Worm (Caenorhabditis elegans): ENCODE measurements around the gene C55A6.4.

The C55A6.4 gene

DNA sequence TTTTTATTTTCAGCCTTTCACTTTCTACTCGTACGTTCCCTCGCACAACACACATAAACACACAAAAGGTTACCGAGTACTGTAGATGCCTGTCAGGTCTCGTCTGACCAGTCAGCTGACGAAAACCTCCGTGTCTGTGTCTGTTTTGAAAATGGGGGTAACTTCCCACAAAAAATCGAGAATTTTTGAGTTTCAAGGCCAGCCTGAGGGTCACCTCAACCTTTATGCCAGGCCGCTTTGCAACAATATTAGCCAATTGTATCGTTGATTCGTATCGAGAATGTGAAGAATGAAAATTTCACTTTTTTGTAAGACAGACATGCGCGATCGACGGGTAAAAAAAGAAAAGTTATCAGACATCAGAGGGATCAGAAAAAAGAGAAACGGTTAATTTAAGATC, 13.4 kb upstream of the C55A6.4 start:
- TF ChIP-seq nhr-43 (tag; optimal IDR thresholded peaks at IDR 0.05; ENCODE audit: poor library complexity, severe bottlenecking) (peak; percentile 10), nfya-1 (tag; optimal IDR thresholded peaks at IDR 0.05; ENCODE audit: insufficient read depth) (peak; percentile 1), ama-1 (optimal IDR thresholded peaks at IDR 0.05) (no peak), tbx-2 (tag; optimal IDR thresholded peaks at IDR 0.05) (peak; percentile 1), pha-4 (tag; optimal IDR thresholded peaks at IDR 0.05) (peak; percentile 48), nhr-23 (tag; optimal IDR thresholded peaks at IDR 0.05) (peak; percentile 66), elt-1 (tag; optimal IDR thresholded peaks at IDR 0.05) (peak; percentile 29), nhr-25 (tag; optimal IDR thresholded peaks at IDR 0.05) (peak; percentile 97), R02D3.7 (tag; optimal IDR thresholded peaks at IDR 0.05) (peak; percentile 6), ceh-16 (tag; optimal IDR thresholded peaks at IDR 0.05) (no peak), skn-1 (tag; optimal IDR thresholded peaks at IDR 0.05) (no peak), lin-39 (tag; optimal IDR thresholded peaks at IDR 0.05) (no peak), nhr-28 (tag; optimal IDR thresholded peaks at IDR 0.05) (no peak)

DNA sequence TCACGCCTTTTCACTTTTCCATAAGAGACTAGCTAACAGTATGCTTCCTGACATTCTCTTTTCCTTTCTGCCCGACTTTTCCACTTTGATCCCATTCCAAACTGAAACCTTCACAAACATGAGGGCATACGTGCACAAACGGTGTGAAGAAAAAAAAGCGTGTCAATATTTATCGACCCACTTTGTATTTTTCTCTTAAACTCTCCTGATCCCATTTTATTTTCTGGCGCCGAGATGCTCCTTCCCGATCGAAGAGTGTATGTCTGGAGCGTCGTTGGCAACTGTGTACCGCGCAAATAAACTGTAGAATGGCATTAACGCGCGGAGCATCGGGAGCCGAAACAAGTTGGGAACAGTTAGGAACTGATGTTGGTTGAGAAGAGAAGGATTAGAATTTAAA, 11.9 kb upstream of the C55A6.4 start:
- TF ChIP-seq ama-1 (optimal IDR thresholded peaks at IDR 0.05), result no peak
- TF ChIP-seq lsy-12 (tag; optimal IDR thresholded peaks at IDR 0.05), result no peak
- TF ChIP-seq R02D3.7 (tag; optimal IDR thresholded peaks at IDR 0.05), result no peak
- peak; percentile 99 for TF ChIP-seq pha-4 (tag; optimal IDR thresholded peaks at IDR 0.05)
- TF ChIP-seq snpc-4 (tag; optimal IDR thresholded peaks at IDR 0.05), result no peak
- no peak for TF ChIP-seq mdl-1 (tag; optimal IDR thresholded peaks at IDR 0.05)
- TF ChIP-seq nhr-25 (tag; optimal IDR thresholded peaks at IDR 0.05), result no peak
- no peak for TF ChIP-seq daf-12 (tag; optimal IDR thresholded peaks at IDR 0.05)

DNA sequence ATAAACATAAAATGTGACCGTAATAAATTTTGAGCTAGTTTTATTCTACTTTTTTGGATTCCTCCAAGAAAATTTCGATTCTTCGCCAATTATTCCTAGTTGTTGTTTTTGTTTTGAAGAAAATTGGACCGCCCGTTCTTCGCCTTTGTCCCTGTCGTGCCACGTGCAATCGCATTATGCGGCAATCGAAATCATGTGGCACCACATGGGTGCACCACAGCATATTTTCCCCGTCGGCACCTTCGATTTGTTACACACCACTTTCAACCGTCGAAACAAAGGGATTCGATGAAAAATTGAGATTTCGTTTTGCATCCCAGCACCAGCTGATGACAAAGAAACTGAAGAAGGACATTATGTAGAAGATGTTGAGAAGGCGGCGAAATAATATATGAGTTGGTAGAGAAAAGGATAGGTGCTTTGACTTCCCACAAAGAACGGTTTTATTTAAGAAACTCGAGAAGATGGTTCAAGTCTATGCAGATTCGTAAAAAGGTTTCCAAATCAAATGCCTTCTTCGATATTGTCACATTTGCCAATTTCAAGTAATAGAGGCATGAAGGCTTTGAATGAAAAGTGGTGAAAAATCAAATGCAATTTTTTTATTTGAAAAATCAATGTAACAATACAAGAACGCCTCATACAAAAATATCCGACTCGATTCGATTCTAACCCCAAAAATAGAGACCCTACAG, 11.1 kb upstream of the C55A6.4 start:
- no peak for TF ChIP-seq daf-12 (tag; optimal IDR thresholded peaks at IDR 0.05)
- peak; percentile 0 for TF ChIP-seq nhr-25 (tag; optimal IDR thresholded peaks at IDR 0.05)

DNA sequence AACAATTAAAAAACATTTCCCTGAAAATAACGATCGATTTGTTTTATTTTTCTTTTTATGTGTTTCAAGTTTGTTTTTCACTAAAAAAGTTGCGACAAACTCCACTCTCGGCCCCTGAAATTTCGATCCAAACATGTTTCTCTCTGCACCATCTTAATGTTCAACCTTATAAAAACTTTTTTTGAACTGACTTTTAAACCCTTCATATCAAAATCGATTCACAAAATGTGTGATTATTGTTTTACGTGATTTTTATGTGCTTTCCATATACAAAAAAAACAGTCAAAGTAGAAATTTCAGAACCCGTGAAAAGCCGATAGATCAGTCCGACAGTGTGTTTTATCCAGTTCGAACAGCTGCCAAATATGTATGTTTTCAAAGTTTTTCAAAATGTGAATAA, 9.8 kb upstream of the C55A6.4 start, which contains the start of gene ccch-1:
ccch-1 (plus strand) TSS at position 301 of the 400 bp plus-strand sequence.
- TF ChIP-seq elt-3 (tag; optimal IDR thresholded peaks at IDR 0.05) (no peak), mdl-1 (tag; optimal IDR thresholded peaks at IDR 0.05) (no peak), ceh-16 (tag; optimal IDR thresholded peaks at IDR 0.05) (no peak), pqm-1 (tag; optimal IDR thresholded peaks at IDR 0.05) (no peak), egl-27 (tag; optimal IDR thresholded peaks at IDR 0.05) (no peak)

DNA sequence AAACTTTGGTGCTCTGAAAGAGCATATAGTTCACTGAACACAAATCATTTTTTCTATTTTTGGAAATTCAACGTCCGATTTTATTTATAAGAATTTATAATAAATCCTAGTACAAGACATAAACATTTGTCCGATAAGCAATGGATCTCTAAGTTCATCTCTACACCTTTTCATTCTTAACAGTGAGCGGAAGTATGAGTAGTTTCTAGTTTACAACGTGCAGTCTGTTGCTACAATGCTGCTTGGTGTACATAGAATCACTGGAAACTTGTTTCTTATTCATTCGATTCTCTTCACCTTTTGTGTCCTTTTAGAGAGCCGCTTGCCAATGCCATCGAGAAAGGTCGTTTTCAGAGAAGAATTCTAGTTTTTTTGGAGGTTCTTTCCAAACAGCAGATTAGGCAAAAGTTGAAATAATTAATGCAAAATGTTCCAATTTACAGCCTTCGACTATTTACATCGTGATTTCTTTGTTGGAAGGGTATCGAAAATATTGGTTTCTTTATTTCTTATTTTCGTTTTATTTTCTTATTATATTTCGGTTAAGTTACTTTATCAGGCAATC, 9.3 kb upstream of the C55A6.4 start:
- TF ChIP-seq nhr-25 (tag; optimal IDR thresholded peaks at IDR 0.05) (peak; percentile 65), hmg-11 (tag; optimal IDR thresholded peaks at IDR 0.05) (no peak)

DNA sequence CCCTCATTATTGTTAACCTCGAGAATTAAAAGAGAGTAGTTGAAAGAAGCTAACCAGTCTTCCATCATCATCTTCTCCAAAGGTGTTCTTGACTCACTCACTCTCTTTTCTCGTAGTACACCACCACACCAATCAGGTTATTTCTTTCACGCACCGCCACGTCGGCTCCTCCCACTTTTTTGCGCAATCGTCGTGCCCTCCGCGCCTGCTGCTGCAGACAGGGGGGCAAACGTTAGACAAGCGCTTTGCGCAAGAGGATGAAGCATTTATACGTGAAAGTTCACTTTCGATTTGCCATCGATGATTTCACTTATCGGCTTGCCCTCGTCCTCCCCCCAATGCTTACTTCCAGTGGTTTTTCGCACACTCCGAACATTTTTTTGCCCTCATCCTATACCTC, 7.6 kb upstream of the C55A6.4 start:
- TF ChIP-seq ceh-16 (tag; optimal IDR thresholded peaks at IDR 0.05) (no peak), unc-62 (GFP tag; optimal IDR thresholded peaks at IDR 0.05) (no peak), nfya-1 (tag; optimal IDR thresholded peaks at IDR 0.05; ENCODE audit: insufficient read depth) (peak; percentile 61), nhr-11 (tag; optimal IDR thresholded peaks at IDR 0.05) (no peak), nhr-25 (tag; optimal IDR thresholded peaks at IDR 0.05) (peak; percentile 73), ama-1 (optimal IDR thresholded peaks at IDR 0.05) (no peak), hmg-11 (tag; optimal IDR thresholded peaks at IDR 0.05) (no peak)

DNA sequence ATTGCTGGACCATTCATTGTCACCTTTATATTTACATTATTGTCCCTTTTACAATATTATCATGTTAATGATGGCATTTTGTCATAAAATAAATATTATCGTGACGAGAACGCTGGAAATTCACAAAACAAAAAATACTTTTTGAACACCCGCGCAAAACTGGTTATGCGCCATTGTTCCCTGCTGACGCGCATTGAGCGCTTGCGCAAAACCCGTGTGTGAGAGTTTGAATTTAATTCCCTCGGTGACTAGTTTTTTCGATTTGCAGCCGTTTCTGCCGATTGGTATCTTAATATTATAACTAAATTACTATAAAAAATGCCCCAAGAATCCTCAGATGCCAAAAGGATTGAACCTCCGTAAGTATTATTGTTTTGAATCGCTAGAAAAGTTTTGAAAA, 3.8 kb upstream of the C55A6.4 start, which contains the start of gene pafo-1:
pafo-1 (plus strand) TSS at position 256 of the 400 bp plus-strand sequence.
- TF ChIP-seq nhr-76 (tag; optimal IDR thresholded peaks at IDR 0.05) (no peak), nhr-28 (tag; optimal IDR thresholded peaks at IDR 0.05) (no peak), fos-1 (tag; optimal IDR thresholded peaks at IDR 0.05) (no peak), fkh-2 (tag; optimal IDR thresholded peaks at IDR 0.05) (no peak), skn-1 (tag; optimal IDR thresholded peaks at IDR 0.05) (peak; percentile 74), nhr-43 (tag; optimal IDR thresholded peaks at IDR 0.05; ENCODE audit: poor library complexity, severe bottlenecking) (peak; percentile 89), R02D3.7 (tag; optimal IDR thresholded peaks at IDR 0.05) (peak; percentile 77), elt-3 (tag; optimal IDR thresholded peaks at IDR 0.05) (no peak), nhr-67 (tag; optimal IDR thresholded peaks at IDR 0.05) (no peak), jun-1 (tag; optimal IDR thresholded peaks at IDR 0.05) (peak; percentile 86), pha-4 (tag; optimal IDR thresholded peaks at IDR 0.05) (peak; percentile 90), daf-12 (tag; optimal IDR thresholded peaks at IDR 0.05) (no peak), mdl-1 (tag; optimal IDR thresholded peaks at IDR 0.05) (no peak), nhr-77 (tag; optimal IDR thresholded peaks at IDR 0.05) (no peak), mml-1 (tag; optimal IDR thresholded peaks at IDR 0.05) (no peak), lin-39 (tag; optimal IDR thresholded peaks at IDR 0.05) (peak; percentile 74), sea-2 (GFP tag; optimal IDR thresholded peaks at IDR 0.05) (no peak), egl-27 (tag; optimal IDR thresholded peaks at IDR 0.05) (peak; percentile 26), lin-15B (tag; optimal IDR thresholded peaks at IDR 0.05) (peak; percentile 87), ceh-16 (tag; optimal IDR thresholded peaks at IDR 0.05) (peak; percentile 26), ceh-82 (tag; optimal IDR thresholded peaks at IDR 0.05) (peak; percentile 67), tbx-2 (tag; optimal IDR thresholded peaks at IDR 0.05) (peak; percentile 79), egl-5 (tag; optimal IDR thresholded peaks at IDR 0.05) (no peak), nhr-23 (tag; optimal IDR thresholded peaks at IDR 0.05) (peak; percentile 80), nhr-12 (tag; optimal IDR thresholded peaks at IDR 0.05) (no peak), zag-1 (tag; optimal IDR thresholded peaks at IDR 0.05) (peak; percentile 19)
